Fruit fly (Drosophila melanogaster) whole organism, wandering third instar larva: ENCODE results near the gene sra.

ENCODE experiments used
- Abd-B ChIP-seq: fragments of >200 bp; optimal IDR thresholded peaks from 2 replicates; lab custom pipeline; 2017; ENCODE audit warnings: missing biosample characterization, missing genetic modification characterization
- Dfd ChIP-seq: fragments of >200 bp; optimal IDR thresholded peaks from 2 replicates; lab custom pipeline; 2017; ENCODE audit warnings: missing biosample characterization, missing genetic modification characterization
- Hnf4 ChIP-seq: fragments of 200-800 bp; sonication (Bioruptor generic); optimal IDR thresholded peaks from 2 replicates; lab custom pipeline; 2016; ENCODE audit warnings: missing biosample characterization, mild to moderate bottlenecking, missing genetic modification characterization
- OdsH ChIP-seq: fragments of 200-800 bp; sonication (Bioruptor generic); optimal IDR thresholded peaks from 2 replicates; lab custom pipeline; 2016; ENCODE audit warnings: missing biosample characterization, mild to moderate bottlenecking, missing genetic modification characterization
- sv ChIP-seq: fragments of 200-800 bp; sonication (Bioruptor generic); optimal IDR thresholded peaks from 3 replicates; lab custom pipeline; 2016; ENCODE audit warnings: missing biosample characterization, missing genetic modification characterization

DNA sequence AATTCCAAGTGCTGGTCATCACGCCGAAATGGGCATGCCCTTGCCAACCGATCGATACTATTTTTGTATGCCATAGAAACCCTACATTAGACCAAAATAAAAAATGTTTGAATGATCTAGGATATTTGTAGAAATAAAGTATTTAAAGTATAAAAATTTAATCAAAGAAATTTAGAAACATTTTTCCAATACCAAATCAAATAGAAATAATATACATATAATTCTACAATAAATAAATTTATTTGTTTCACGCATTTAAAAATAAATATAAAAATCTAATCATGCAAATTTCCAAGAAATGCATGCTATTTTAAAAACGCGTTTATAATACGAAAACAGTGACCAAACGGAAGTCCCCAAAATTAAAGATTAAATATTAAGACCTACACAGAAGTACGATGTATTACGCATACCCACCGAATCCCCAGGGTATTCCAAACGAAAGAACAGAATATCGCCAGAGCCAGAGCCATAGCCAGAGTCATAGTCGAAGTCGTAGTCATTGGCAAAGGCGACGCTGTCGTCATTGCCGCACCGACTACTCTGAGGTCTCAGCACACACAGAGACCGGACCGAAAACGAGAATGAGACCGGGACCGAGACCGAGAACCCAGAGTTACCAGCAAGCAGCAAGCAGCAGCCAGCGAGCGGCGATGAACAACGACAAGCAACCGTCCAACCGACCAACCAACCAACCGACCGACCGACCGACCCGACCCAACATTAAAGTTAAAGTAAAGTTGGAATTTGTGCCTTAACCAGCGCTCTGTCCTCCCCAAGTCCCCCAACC is 22.3 kb downstream of the sra start:
- TF ChIP-seq OdsH (GFP tag; lab: Kevin White, UChicago) (peak; percentile 60), Hnf4 (GFP tag; lab: Kevin White, UChicago) (peak; percentile 48), sv (GFP tag; lab: Kevin White, UChicago) (no peak), Dfd (no peak), Abd-B (no peak)
